Worm (Caenorhabditis elegans) whole organism, L4 larva: ENCODE data around the gene sre-9.

Source experiments
- F26F4.8 ChIP-seq: fragments of 200-800 bp; sonication (Bioruptor generic); conservative IDR thresholded peaks from 2 replicates; pipeline ENCODE4 v1.3.6; 2022; ENCODE audit warnings: missing genetic modification characterization, missing compliant biosample characterization
- F37D6.2 ChIP-seq: sonication (generic microtip); optimal IDR thresholded peaks from 2 replicates; lab custom pipeline; 2016; ENCODE audit warnings: mild to moderate bottlenecking, missing genetic modification characterization, missing compliant biosample characterization
- R02D3.7 ChIP-seq: fragments of 150-350 bp; sonication (generic microtip); optimal IDR thresholded peaks from 3 replicates; lab custom pipeline; 2014; ENCODE audit warnings: missing biosample characterization, missing genetic modification characterization
- T26A8.4 ChIP-seq: fragments of 200-800 bp; sonication (Bioruptor generic); IDR thresholded peaks from 2 replicates; pipeline ENCODE4 v1.3.6; 2022; ENCODE audit warnings: missing genetic modification characterization, missing compliant biosample characterization
- aha-1 ChIP-seq: fragments of 150-350 bp; peaks from one replicate; lab custom pipeline; 2014; ENCODE audit warnings: missing biosample characterization, missing genetic modification characterization
- aly-2 ChIP-seq: sonication (generic microtip); optimal IDR thresholded peaks from 2 replicates; lab custom pipeline; 2018; ENCODE audit warnings: missing biosample characterization, missing genetic modification characterization
- ceh-20 ChIP-seq: fragments of 200-800 bp; sonication (Bioruptor generic); IDR thresholded peaks from 2 replicates; pipeline ENCODE4 v1.3.6; 2022; ENCODE audit warnings: missing genetic modification reagents, missing genetic modification characterization, missing compliant biosample characterization
- ceh-32 ChIP-seq: sonication (generic microtip); optimal IDR thresholded peaks from 2 replicates; lab custom pipeline; 2016; ENCODE audit warnings: mild to moderate bottlenecking, missing genetic modification characterization, missing compliant biosample characterization; ENCODE audit not compliant: poor library complexity
- ceh-62 ChIP-seq: sonication (generic microtip); optimal IDR thresholded peaks from 2 replicates; lab custom pipeline; 2017; ENCODE audit warnings: missing biosample characterization, missing genetic modification characterization
- cey-2 ChIP-seq: sonication (generic microtip); optimal IDR thresholded peaks from 3 replicates; lab custom pipeline; 2017; ENCODE audit warnings: missing genetic modification characterization, mild to moderate bottlenecking, missing compliant biosample characterization, antibody characterized with exemption, borderline replicate concordance; ENCODE audit not compliant: insufficient read depth
- daf-12 ChIP-seq: fragments of 150-350 bp; optimal IDR thresholded peaks from 2 replicates; lab custom pipeline; 2014; ENCODE audit warnings: missing biosample characterization, missing genetic modification reagents, missing genetic modification characterization
- dve-1 ChIP-seq: sonication (generic microtip); optimal IDR thresholded peaks from 2 replicates; lab custom pipeline; 2017; ENCODE audit warnings: antibody characterized with exemption, mild to moderate bottlenecking, missing genetic modification characterization, missing compliant biosample characterization; ENCODE audit not compliant: insufficient read depth
- egl-27 ChIP-seq: sonication (generic microtip); optimal IDR thresholded peaks from 3 replicates; lab custom pipeline; 2017; ENCODE audit warnings: missing biosample characterization, missing genetic modification reagents, missing genetic modification characterization
- gei-8 ChIP-seq: fragments of 200-800 bp; sonication (Bioruptor generic); optimal IDR thresholded peaks from 2 replicates; lab custom pipeline; 2018; ENCODE audit warnings: mild to moderate bottlenecking, missing genetic modification characterization, missing compliant biosample characterization
- hlh-11 ChIP-seq: fragments of 200-800 bp; sonication (Bioruptor generic); optimal IDR thresholded peaks from 2 replicates; lab custom pipeline; 2018; ENCODE audit warnings: mild to moderate bottlenecking, missing genetic modification characterization, missing compliant biosample characterization
- hlh-30 ChIP-seq: sonication (generic microtip); optimal IDR thresholded peaks from 2 replicates; lab custom pipeline; 2017; ENCODE audit warnings: antibody characterized with exemption, mild to moderate bottlenecking, missing genetic modification characterization, missing compliant biosample characterization; ENCODE audit not compliant: insufficient read depth
- lin-1 ChIP-seq: fragments of 200-800 bp; sonication (Bioruptor generic); IDR thresholded peaks from 2 replicates; pipeline ENCODE4 v1.3.6; 2022; ENCODE audit warnings: missing genetic modification reagents, missing genetic modification characterization, missing compliant biosample characterization
- lin-29 ChIP-seq: fragments of 200-800 bp; sonication (Bioruptor generic); IDR thresholded peaks from 2 replicates; pipeline ENCODE4 v1.3.6; 2022; ENCODE audit warnings: missing genetic modification reagents, missing genetic modification characterization, missing compliant biosample characterization
- lsy-2 ChIP-seq, 2 experiments: fragments of 150-350 bp in 1 of 2; sonication (generic microtip) in 1 of 2; optimal IDR thresholded peaks; 2 replicates each; lab custom pipeline; 2014 to 2017; ENCODE audit warnings: missing biosample characterization in 2 of 2, missing genetic modification characterization in 2 of 2
- madf-9 ChIP-seq: fragments of 200-800 bp; sonication (Bioruptor generic); conservative IDR thresholded peaks from 2 replicates; pipeline ENCODE4 v1.3.6; 2022; ENCODE audit warnings: missing genetic modification reagents, missing genetic modification characterization, missing compliant biosample characterization
- mes-2 ChIP-seq: sonication (generic microtip); optimal IDR thresholded peaks from 2 replicates; lab custom pipeline; 2016; ENCODE audit warnings: missing genotype, mild to moderate bottlenecking, missing genetic modification characterization, missing compliant biosample characterization; ENCODE audit not compliant: poor library complexity, severe bottlenecking
- mxl-3 ChIP-seq: fragments of 200-800 bp; sonication (Bioruptor generic); optimal IDR thresholded peaks from 2 replicates; lab custom pipeline; 2018; ENCODE audit warnings: mild to moderate bottlenecking, missing genetic modification characterization, missing compliant biosample characterization
- nhr-11 ChIP-seq: fragments of 150-350 bp; optimal IDR thresholded peaks from 2 replicates; lab custom pipeline; 2014; ENCODE audit warnings: missing biosample characterization, missing genetic modification characterization
- nhr-25 ChIP-seq: sonication (generic microtip); optimal IDR thresholded peaks from 2 replicates; lab custom pipeline; 2017; ENCODE audit warnings: missing genetic modification characterization, mild to moderate bottlenecking, missing compliant biosample characterization, antibody characterized with exemption, moderate library complexity, borderline replicate concordance; ENCODE audit not compliant: insufficient read depth
- nhr-41 ChIP-seq: fragments of 200-800 bp; sonication (Bioruptor generic); IDR thresholded peaks from 2 replicates; pipeline ENCODE4 v1.3.6; 2022; ENCODE audit warnings: missing genetic modification reagents, missing genetic modification characterization, missing compliant biosample characterization
- nhr-42 ChIP-seq: fragments of 200-800 bp; sonication (Bioruptor generic); IDR thresholded peaks from 2 replicates; pipeline ENCODE4 v1.3.6; 2022; ENCODE audit warnings: missing genetic modification characterization, missing compliant biosample characterization
- nhr-48 ChIP-seq: sonication (generic microtip); optimal IDR thresholded peaks from 2 replicates; lab custom pipeline; 2016; ENCODE audit warnings: mild to moderate bottlenecking, missing genetic modification characterization, missing compliant biosample characterization
- nhr-6 ChIP-seq: fragments of 150-350 bp; optimal IDR thresholded peaks from 2 replicates; lab custom pipeline; 2014; ENCODE audit warnings: missing biosample characterization, missing genetic modification characterization
- snpc-4 ChIP-seq: fragments of 150-350 bp; optimal IDR thresholded peaks from 2 replicates; lab custom pipeline; 2014; ENCODE audit warnings: missing biosample characterization, missing genetic modification characterization
- tag-97 ChIP-seq: fragments of 200-800 bp; sonication (Bioruptor generic); IDR thresholded peaks from 2 replicates; pipeline ENCODE4 v1.3.6; 2022; ENCODE audit warnings: missing genetic modification characterization, missing compliant biosample characterization
- unc-39 ChIP-seq: sonication (generic microtip); optimal IDR thresholded peaks from 2 replicates; lab custom pipeline; 2017; ENCODE audit warnings: missing biosample characterization, missing genetic modification characterization
- zfp-2 ChIP-seq: sonication (generic microtip); optimal IDR thresholded peaks from 2 replicates; lab custom pipeline; 2016; ENCODE audit warnings: mild to moderate bottlenecking, missing genetic modification characterization, missing compliant biosample characterization
- zip-11 ChIP-seq: fragments of 200-800 bp; sonication (Bioruptor generic); IDR thresholded peaks from 2 replicates; pipeline ENCODE4 v1.3.6; 2022; ENCODE audit warnings: missing genetic modification characterization, missing compliant biosample characterization
- ztf-11 ChIP-seq: fragments of 150-350 bp; optimal IDR thresholded peaks from 2 replicates; lab custom pipeline; 2014; ENCODE audit warnings: missing biosample characterization, missing genetic modification characterization

Gene sre-9

ce11 chrV:3868905-3869304 is 25.9 kb upstream of the sre-9 start, which contains the start of gene nhr-157:
nhr-157 (minus strand) TSS chrV:3869005.
- TF ChIP-seq lin-1 (GFP tag; lab: Robert Waterston, UW): no peak
- TF ChIP-seq zip-11 (GFP tag; lab: Robert Waterston, UW): no peak

- TF ChIP-seq R02D3.7 (tag; lab: Kevin White, UChicago): no peak
- TF ChIP-seq aha-1 (tag; lab: Kevin White, UChicago): peak; percentile 59
- TF ChIP-seq nhr-42 (GFP tag; lab: Robert Waterston, UW): no peak
- TF ChIP-seq lsy-2 (tag; optimal IDR thresholded peaks at IDR 0.05; lab: Kevin White, UChicago): peak in 1 of 2 experiments; percentile 1
- peak; percentile 87 for TF ChIP-seq nhr-11 (tag; lab: Kevin White, UChicago)
These were observed 24.4 kb upstream of the sre-9 start for ce11 chrV:3870359-3870758.

ce11 chrV:3874102-3874744 is 20.5 kb upstream of the sre-9 start, which contains the start of gene nhr-158:
nhr-158 (minus strand) TSS chrV:3874152.
- TF ChIP-seq nhr-11 (tag; lab: Kevin White, UChicago) (peak; percentile 6), ceh-32 (tag; lab: Kevin White, UChicago) (no peak), nhr-48 (tag; lab: Kevin White, UChicago) (peak; percentile 13), ztf-11 (no peak), aly-2 (no peak), aha-1 (tag; lab: Kevin White, UChicago) (peak; percentile 42), F37D6.2 (peak; percentile 8)

ce11 chrV:3877242-3877641 is 17.5 kb upstream of the sre-9 start:
- TF ChIP-seq T26A8.4 (GFP tag; lab: Robert Waterston, UW) (no peak), tag-97 (GFP tag; lab: Robert Waterston, UW) (no peak), zfp-2 (tag; lab: Kevin White, UChicago) (no peak), nhr-6 (tag; lab: Kevin White, UChicago) (no peak), ceh-62 (no peak), lin-29 (GFP tag; lab: Robert Waterston, UW) (no peak), nhr-25 (no peak), egl-27 (tag; lab: Kevin White, UChicago) (no peak)

- TF ChIP-seq gei-8 (no peak), nhr-41 (GFP tag; lab: Robert Waterston, UW) (no peak), hlh-30 (tag; lab: Kevin White, UChicago) (no peak), cey-2 (tag; lab: Kevin White, UChicago) (no peak), hlh-11 (tag; lab: Kevin White, UChicago) (no peak), mes-2 (tag; lab: Kevin White, UChicago) (no peak), mxl-3 (GFP tag; lab: Kevin White, UChicago) (no peak), ceh-20 (no peak), F26F4.8 (GFP tag; lab: Robert Waterston, UW) (no peak), daf-12 (tag; lab: Kevin White, UChicago) (no peak), dve-1 (tag; lab: Kevin White, UChicago) (no peak), snpc-4 (tag; lab: Kevin White, UChicago) (no peak), unc-39 (tag; lab: Kevin White, UChicago) (no peak), madf-9 (GFP tag; lab: Robert Waterston, UW) (no peak)
These were observed 16.5 kb upstream of the sre-9 start, which contains the start of gene nhr-159 for ce11 chrV:3878223-3878622. nhr-159 (minus strand) TSS chrV:3878323.
